Fruit fly (Drosophila melanogaster): ENCODE results near the gene CG13251.

The CG13251 gene

dm6 chr3L:20603644-20604182 is 33.3 kb upstream of the CG13251 start:
- TF ChIP-seq insv (GFP tag; optimal IDR thresholded peaks at IDR 0.05) (peak; percentile 58 to 94), CG4328 (GFP tag; optimal IDR thresholded peaks at IDR 0.05) (no peak), Oaz (GFP tag; IDR thresholded peaks at IDR 0.05) (no peak), CG2678 (tag; optimal IDR thresholded peaks at IDR 0.05) (no peak), tup (GFP tag; optimal IDR thresholded peaks at IDR 0.05) (no peak), Elba2 (GFP tag; optimal IDR thresholded peaks at IDR 0.05) (peak; percentile 97), Pdp1 (GFP tag; optimal IDR thresholded peaks at IDR 0.05) (no peak), usp (GFP tag; optimal IDR thresholded peaks at IDR 0.05) (no peak)

dm6 chr3L:20610452-20610851 is 26.5 kb upstream of the CG13251 start:
- TF ChIP-seq Drgx (GFP tag; IDR thresholded peaks at IDR 0.05): peak; percentile 64
- TF ChIP-seq CG6689 (GFP tag; IDR thresholded peaks at IDR 0.05): no peak

- peak; percentile 75 for TF ChIP-seq ci (GFP tag; IDR thresholded peaks at IDR 0.05)
- peak; percentile 16 for TF ChIP-seq CG10267 (tag; optimal IDR thresholded peaks at IDR 0.05)
- peak; percentile 54 for TF ChIP-seq nmo (GFP tag; optimal IDR thresholded peaks at IDR 0.05)
- TF ChIP-seq CG13624 (GFP tag; optimal IDR thresholded peaks at IDR 0.05): no peak
- TF ChIP-seq CG17829 (tag; optimal IDR thresholded peaks at IDR 0.05): peak; percentile 52
- TF ChIP-seq fd96Cb (tag; optimal IDR thresholded peaks at IDR 0.05): peak; percentile 46
- TF ChIP-seq salm (tag; optimal IDR thresholded peaks at IDR 0.05): no peak
- peak; percentile 11 for TF ChIP-seq ATbp (GFP tag; optimal IDR thresholded peaks at IDR 0.05)
- peak; percentile 44 for TF ChIP-seq Oli (tag; optimal IDR thresholded peaks at IDR 0.05)
- TF ChIP-seq Max (GFP tag; optimal IDR thresholded peaks at IDR 0.05): peak; percentile 0
- TF ChIP-seq B-H2 (GFP tag; optimal IDR thresholded peaks at IDR 0.05): no peak
- TF ChIP-seq MTF-1 (GFP tag; optimal IDR thresholded peaks at IDR 0.05; ENCODE audit: borderline replicate concordance): no peak
- TF ChIP-seq CG4820 (GFP tag; optimal IDR thresholded peaks at IDR 0.05): peak; percentile 23
- TF ChIP-seq CG3407 (GFP tag; optimal IDR thresholded peaks at IDR 0.05): peak; percentile 21
- 0 out of 2 replicates have a peak, but pooled peaks have one; percentile 7 for TF ChIP-seq CG11247 (GFP tag; IDR thresholded peaks at IDR 0.05)
- TF ChIP-seq CG7963 (GFP tag; IDR thresholded peaks at IDR 0.05; ENCODE audit: partially characterized antibody): no peak
- no peak for TF ChIP-seq CG16779 (GFP tag; IDR thresholded peaks at IDR 0.05)
- TF ChIP-seq Sox102F (GFP tag; optimal IDR thresholded peaks at IDR 0.05): peak; percentile 57
- peak; percentile 64 for TF ChIP-seq gem (tag; optimal IDR thresholded peaks at IDR 0.05)
- no peak for TF ChIP-seq E2f1 (GFP tag; IDR thresholded peaks at IDR 0.05)
- peak; percentile 60 for TF ChIP-seq Drgx (GFP tag; IDR thresholded peaks at IDR 0.05)
- peak; percentile 56 for TF ChIP-seq dmrt11E (tag; optimal IDR thresholded peaks at IDR 0.05)
- TF ChIP-seq Sox100B (GFP tag; optimal IDR thresholded peaks at IDR 0.05): peak; percentile 7
- 0 out of 3 replicates have a peak, but pooled peaks have one; percentile 14 for TF ChIP-seq H15 (GFP tag; IDR thresholded peaks at IDR 0.05)
- TF ChIP-seq ttk (GFP tag; IDR thresholded peaks at IDR 0.05): 0 out of 2 replicates have a peak, but pooled peaks have one; percentile 24
- TF ChIP-seq lola (GFP tag; optimal IDR thresholded peaks at IDR 0.05): peak in 1 of 3 experiments; percentile 43
- 0 out of 2 replicates have a peak, but pooled peaks have one; percentile 20 for TF ChIP-seq CG6689 (GFP tag; IDR thresholded peaks at IDR 0.05)
- TF ChIP-seq bbx (GFP tag; IDR thresholded peaks at IDR 0.05; ENCODE audit: partially characterized antibody): no peak
- TF ChIP-seq Ets65A (GFP tag): peak; percentile 82
- peak; percentile 20 for TF ChIP-seq Abd-B (GFP tag; optimal IDR thresholded peaks at IDR 0.05)
- TF ChIP-seq Ada2b (GFP tag; IDR thresholded peaks at IDR 0.05): 0 out of 2 replicates have a peak, but pooled peaks have one; percentile 15
- no peak for TF ChIP-seq pum (GFP tag; optimal IDR thresholded peaks at IDR 0.05)
- TF ChIP-seq CG8388 (GFP tag; optimal IDR thresholded peaks at IDR 0.05): peak; percentile 1
- TF ChIP-seq CG10979 (tag; optimal IDR thresholded peaks at IDR 0.05): peak; percentile 59
- no peak for TF ChIP-seq sc (optimal IDR thresholded peaks at IDR 0.05)
- peak; percentile 9 for TF ChIP-seq sc (GFP tag; optimal IDR thresholded peaks at IDR 0.05)
- peak; percentile 37; the same call in 1 of the 2 replicates for TF ChIP-seq CG10366 (GFP tag; IDR thresholded peaks at IDR 0.05)
- peak; percentile 82 for TF ChIP-seq sens (GFP tag)
Measured at dm6 chr3L:20612836-20613235, 24.2 kb upstream of the CG13251 start.
